Fruit fly (Drosophila melanogaster) whole organism, embryonic: ENCODE data around the gene CG31038.

Experiments used
- Abd-B ChIP-seq: fragments of 200-800 bp; sonication (Bioruptor generic); optimal IDR thresholded peaks from 2 replicates; lab custom pipeline; 2018; ENCODE audit warnings: missing biosample characterization, mild to moderate bottlenecking, missing genetic modification characterization, moderate library complexity
- BEAF-32 ChIP-seq: fragments of 200-800 bp; sonication (Bioruptor generic); optimal IDR thresholded peaks from 3 replicates; lab custom pipeline; 2017; ENCODE audit warnings: missing biosample characterization, missing genetic modification characterization, mild to moderate bottlenecking, moderate library complexity, missing genetic modification reagents
- CG1024 ChIP-seq: fragments of 200-800 bp; sonication (Bioruptor generic); IDR thresholded peaks from 2 replicates; pipeline ENCODE4 v1.3.6; 2022; ENCODE audit warnings: missing biosample characterization, missing genetic modification characterization
- CG12104 ChIP-seq: fragments of 200-800 bp; sonication (Bioruptor generic); optimal IDR thresholded peaks from 3 replicates; lab custom pipeline; 2016; ENCODE audit warnings: missing biosample characterization, missing genetic modification characterization
- CG14710 ChIP-seq: fragments of 200-800 bp; sonication (Bioruptor generic); optimal IDR thresholded peaks from 3 replicates; lab custom pipeline; 2019; ENCODE audit warnings: missing biosample characterization, mild to moderate bottlenecking, missing genetic modification characterization, moderate library complexity
- CG15073 ChIP-seq: fragments of 200-800 bp; sonication (Bioruptor generic); optimal IDR thresholded peaks from 2 replicates; lab custom pipeline; 2016; ENCODE audit warnings: missing biosample characterization, missing genetic modification characterization
- CG1603 ChIP-seq: fragments of 200-800 bp; sonication (Bioruptor generic); optimal IDR thresholded peaks from 2 replicates; lab custom pipeline; 2019; ENCODE audit warnings: missing biosample characterization, mild to moderate bottlenecking, missing genetic modification characterization, moderate library complexity
- CG17186 ChIP-seq: fragments of 200-800 bp; sonication (Bioruptor generic); optimal IDR thresholded peaks from 3 replicates; lab custom pipeline; 2017; ENCODE audit warnings: missing biosample characterization, missing genetic modification reagents, missing genetic modification characterization
- CG17829 ChIP-seq: fragments of 200-800 bp; optimal IDR thresholded peaks from 2 replicates; lab custom pipeline; 2019; ENCODE audit warnings: missing biosample characterization, mild to moderate bottlenecking, missing genetic modification characterization, moderate library complexity
- CG1792 ChIP-seq: fragments of 200-800 bp; sonication (Bioruptor generic); optimal IDR thresholded peaks from 2 replicates; lab custom pipeline; 2016; ENCODE audit warnings: missing biosample characterization, missing genetic modification characterization
- CG18619 ChIP-seq: fragments of 200-800 bp; sonication (Bioruptor generic); optimal IDR thresholded peaks from 3 replicates; lab custom pipeline; 2017; ENCODE audit warnings: missing biosample characterization, mild to moderate bottlenecking, missing genetic modification characterization
- CG2116 ChIP-seq: fragments of 200-800 bp; sonication (Bioruptor generic); optimal IDR thresholded peaks from 3 replicates; lab custom pipeline; 2018; ENCODE audit warnings: missing biosample characterization, mild to moderate bottlenecking, missing genetic modification characterization
- CG31224 ChIP-seq: fragments of 200-800 bp; sonication (Bioruptor generic); IDR thresholded peaks from 2 replicates; pipeline ENCODE4 v1.3.6; 2022; ENCODE audit warnings: missing biosample characterization, missing genetic modification characterization
- CG3163 ChIP-seq: fragments of 200-800 bp; sonication (Bioruptor generic); optimal IDR thresholded peaks from 3 replicates; lab custom pipeline; 2016; ENCODE audit warnings: missing biosample characterization, missing genetic modification characterization
- CG33213 ChIP-seq: fragments of 200-800 bp; sonication (Bioruptor generic); optimal IDR thresholded peaks from 3 replicates; lab custom pipeline; 2016; ENCODE audit warnings: missing biosample characterization, missing genetic modification characterization
- CG6791 ChIP-seq: fragments of 200-800 bp; sonication (Bioruptor generic); IDR thresholded peaks from 3 replicates; pipeline ENCODE4 v1.3.6; 2022; ENCODE audit warnings: missing biosample characterization, missing genetic modification characterization; ENCODE audit not compliant: partially characterized antibody
- CG6813 ChIP-seq: fragments of 200-800 bp; sonication (Bioruptor generic); optimal IDR thresholded peaks from 2 replicates; lab custom pipeline; 2017; ENCODE audit warnings: missing biosample characterization, missing genetic modification characterization, mild to moderate bottlenecking, moderate library complexity, missing genetic modification reagents
- CG9609 ChIP-seq: fragments of 200-800 bp; sonication (Bioruptor generic); optimal IDR thresholded peaks from 3 replicates; lab custom pipeline; 2016; ENCODE audit warnings: missing biosample characterization, missing genetic modification characterization
- CG9797 ChIP-seq: fragments of 200-800 bp; sonication (Bioruptor generic); optimal IDR thresholded peaks from 3 replicates; lab custom pipeline; 2018; ENCODE audit warnings: missing biosample characterization, mild to moderate bottlenecking, missing genetic modification characterization
- CTCF ChIP-seq: fragments of 200-800 bp; sonication (Bioruptor generic); optimal IDR thresholded peaks from 2 replicates; lab custom pipeline; 2017; ENCODE audit warnings: missing biosample characterization, mild to moderate bottlenecking, missing genetic modification characterization, moderate library complexity
- D19B ChIP-seq: fragments of 200-800 bp; sonication (Bioruptor generic); optimal IDR thresholded peaks from 2 replicates; lab custom pipeline; 2017; ENCODE audit warnings: missing biosample characterization, mild to moderate bottlenecking, missing genetic modification characterization
- Dref ChIP-seq: fragments of 200-800 bp; sonication (Bioruptor generic); IDR thresholded peaks from 2 replicates; pipeline ENCODE4 v1.3.6; 2022; ENCODE audit warnings: missing biosample characterization, missing genetic modification characterization
- Ets97D ChIP-seq: fragments of 200-800 bp; sonication (Bioruptor generic); optimal IDR thresholded peaks from 3 replicates; lab custom pipeline; 2016; ENCODE audit warnings: missing biosample characterization, missing genetic modification characterization
- Fer1 ChIP-seq: fragments of 200-800 bp; sonication (Bioruptor generic); optimal IDR thresholded peaks from 2 replicates; lab custom pipeline; 2017; ENCODE audit warnings: missing biosample characterization, mild to moderate bottlenecking, missing genetic modification characterization
- HmgZ ChIP-seq: fragments of 200-800 bp; sonication (Bioruptor generic); optimal IDR thresholded peaks from 2 replicates; lab custom pipeline; 2018; ENCODE audit warnings: missing biosample characterization, mild to moderate bottlenecking, missing genetic modification characterization
- Lhr ChIP-seq: fragments of 200-800 bp; sonication (Bioruptor generic); optimal IDR thresholded peaks from 3 replicates; lab custom pipeline; 2017; ENCODE audit warnings: mild to moderate bottlenecking, missing biosample characterization, missing genetic modification reagents, missing genetic modification characterization
- Med ChIP-seq: fragments of 200-800 bp; sonication (Bioruptor generic); peaks from one replicate; lab custom pipeline; 2016; ENCODE audit warnings: missing biosample characterization, missing genetic modification characterization, mild to moderate bottlenecking, inconsistent platforms, moderate library complexity
- Myb ChIP-seq: fragments of 200-800 bp; sonication (Bioruptor generic); optimal IDR thresholded peaks from 2 replicates; lab custom pipeline; 2016; ENCODE audit warnings: missing biosample characterization, missing genetic modification characterization
- Ravus ChIP-seq: fragments of 200-800 bp; sonication (Bioruptor generic); IDR thresholded peaks from 2 replicates; pipeline ENCODE4 v1.3.6; 2022; ENCODE audit warnings: missing biosample characterization, missing genetic modification characterization
- Rfx ChIP-seq: fragments of 200-800 bp; sonication (Bioruptor generic); IDR thresholded peaks from 2 replicates; pipeline ENCODE4 v1.3.6; 2022; ENCODE audit warnings: missing biosample characterization, missing genetic modification characterization
- Sin3A ChIP-seq: fragments of >200 bp; optimal IDR thresholded peaks from 2 replicates; lab custom pipeline; 2018
- amos ChIP-seq: fragments of 200-800 bp; sonication (Bioruptor generic); IDR thresholded peaks from 2 replicates; pipeline ENCODE4 v1.3.6; 2022; ENCODE audit warnings: missing biosample characterization, missing genetic modification characterization; ENCODE audit not compliant: partially characterized antibody
- ara ChIP-seq: fragments of 200-800 bp; sonication (Bioruptor generic); IDR thresholded peaks from 2 replicates; pipeline ENCODE4 v1.3.6; 2022; ENCODE audit warnings: missing biosample characterization, missing genetic modification characterization
- bigmax ChIP-seq: fragments of 200-800 bp; sonication (Bioruptor generic); optimal IDR thresholded peaks from 2 replicates; lab custom pipeline; 2018; ENCODE audit warnings: missing biosample characterization, mild to moderate bottlenecking, missing genetic modification characterization
- dm ChIP-seq: fragments of 200-800 bp; sonication (Bioruptor generic); optimal IDR thresholded peaks from 3 replicates; lab custom pipeline; 2016; ENCODE audit warnings: missing biosample characterization, missing genetic modification characterization
- ewg ChIP-seq: fragments of 200-800 bp; sonication (Bioruptor generic); optimal IDR thresholded peaks from 3 replicates; lab custom pipeline; 2017; ENCODE audit warnings: mild to moderate bottlenecking, missing biosample characterization, missing genetic modification reagents, missing genetic modification characterization
- fru ChIP-seq: fragments of >200 bp; optimal IDR thresholded peaks from 2 replicates; lab custom pipeline; 2017
- gfzf ChIP-seq: fragments of 200-800 bp; sonication (Bioruptor generic); optimal IDR thresholded peaks from 2 replicates; lab custom pipeline; 2016; ENCODE audit warnings: missing biosample characterization, mild to moderate bottlenecking, missing genetic modification characterization, moderate library complexity
- nerfin-1 ChIP-seq: fragments of 200-800 bp; sonication (Bioruptor generic); optimal IDR thresholded peaks from 3 replicates; lab custom pipeline; 2019; ENCODE audit warnings: missing biosample characterization, mild to moderate bottlenecking, missing genetic modification characterization, moderate library complexity
- pan ChIP-seq, 4 experiments: fragments of >200 bp in 3 of 4; fragments of 200-800 bp in 1 of 4; sonication (Bioruptor generic) in 1 of 4; optimal IDR thresholded peaks in 3 of 4; IDR thresholded peaks in 1 of 4; 2 replicates each; pipeline versions ENCODE4 v1.3.6 to Lab custom; 2017 to 2022; ENCODE audit warnings: missing biosample characterization in 2 of 4, missing genetic modification characterization in 2 of 4, mixed read lengths in 1 of 4
- pita ChIP-seq: fragments of 200-800 bp; sonication (Bioruptor generic); optimal IDR thresholded peaks from 2 replicates; lab custom pipeline; 2017; ENCODE audit warnings: missing biosample characterization, mild to moderate bottlenecking, missing genetic modification characterization
- pzg ChIP-seq: fragments of 200-800 bp; sonication (Bioruptor generic); optimal IDR thresholded peaks from 3 replicates; lab custom pipeline; 2018; ENCODE audit warnings: missing biosample characterization, mild to moderate bottlenecking, missing genetic modification characterization, moderate library complexity
- sens ChIP-seq: fragments of 200-800 bp; sonication (Bioruptor generic); peaks from one replicate; lab custom pipeline; 2016; ENCODE audit warnings: missing biosample characterization, missing genetic modification characterization
- stwl ChIP-seq: fragments of 200-800 bp; sonication (Bioruptor generic); optimal IDR thresholded peaks from 3 replicates; lab custom pipeline; 2018; ENCODE audit warnings: missing biosample characterization, mild to moderate bottlenecking, missing genetic modification characterization, moderate library complexity
- zen ChIP-seq: fragments of 200-800 bp; sonication (Bioruptor generic); optimal IDR thresholded peaks from 3 replicates; lab custom pipeline; 2018; ENCODE audit warnings: missing biosample characterization, mild to moderate bottlenecking, missing genetic modification characterization, moderate library complexity

Gene CG31038

dm6 chr3R:29858806-29859205 lies 18.1 kb upstream of the CG31038 start, which contains the start of gene CG7824 (continued):
- TF ChIP-seq CG1792 (GFP tag; lab: Kevin White, UChicago) (no peak), CG6791 (GFP tag; lab: Robert Waterston, UW) (0 out of 3 replicates have a peak, but pooled peaks have one; percentile 22), Myb (GFP tag; lab: Kevin White, UChicago) (peak; percentile 75), Ravus (GFP tag; lab: Robert Waterston, UW) (no peak), BEAF-32 (GFP tag; lab: Kevin White, UChicago) (peak; percentile 33), Rfx (GFP tag; lab: Robert Waterston, UW) (0 out of 2 replicates have a peak, but pooled peaks have one; percentile 8), CG14710 (tag; lab: Kevin White, UChicago) (peak; percentile 23), CG2116 (GFP tag; lab: Kevin White, UChicago) (peak; percentile 40), pzg (peak; percentile 74), HmgZ (peak; percentile 45), CG1024 (GFP tag; lab: Robert Waterston, UW) (no peak), CG18619 (no peak), Med (GFP tag; lab: Kevin White, UChicago) (peak; percentile 11), CG31224 (GFP tag; lab: Robert Waterston, UW) (no peak), CTCF (GFP tag; lab: Kevin White, UChicago) (peak; percentile 63), fru (lab: Kevin White, UChicago) (no peak), amos (peak; percentile 24; the same call in 1 of the 2 replicates), Sin3A (lab: Kevin White, UChicago) (peak; percentile 40), ara (GFP tag; lab: Robert Waterston, UW) (0 out of 2 replicates have a peak, but pooled peaks have one; percentile 30), CG17186 (GFP tag; lab: Kevin White, UChicago) (peak; percentile 21), Dref (GFP tag; lab: Robert Waterston, UW) (peak; percentile 51), D19B (GFP tag; lab: Kevin White, UChicago) (no peak), gfzf (peak; percentile 91), dm (GFP tag; lab: Kevin White, UChicago) (peak; percentile 13), CG17829 (peak; percentile 11), zen (tag; lab: Kevin White, UChicago) (peak; percentile 13), stwl (peak; percentile 22), CG6813 (GFP tag; lab: Kevin White, UChicago) (no peak), sens (GFP tag; lab: Kevin White, UChicago) (no peak), CG3163 (GFP tag; lab: Kevin White, UChicago) (no peak), Ets97D (GFP tag; lab: Kevin White, UChicago) (peak; percentile 45), ewg (GFP tag; lab: Kevin White, UChicago) (peak; percentile 34), CG12104 (GFP tag; lab: Kevin White, UChicago) (no peak), Abd-B (GFP tag; lab: Kevin White, UChicago) (peak; percentile 14), CG15073 (no peak), CG9797 (peak; percentile 57), pita (peak; percentile 69), nerfin-1 (tag; lab: Kevin White, UChicago) (peak; percentile 12), CG1603 (tag; lab: Kevin White, UChicago) (peak; percentile 72), CG9609 (no peak), Lhr (GFP tag; lab: Kevin White, UChicago) (peak; percentile 30), CG33213 (GFP tag; lab: Kevin White, UChicago) (peak; percentile 8), Fer1 (GFP tag; lab: Kevin White, UChicago) (no peak), bigmax (GFP tag; lab: Kevin White, UChicago) (peak; percentile 31), pan (optimal IDR thresholded peaks at IDR 0.05; lab: Kevin White, UChicago) (no peak), pan (GFP tag; optimal IDR thresholded peaks at IDR 0.05 in 1 of 2, IDR thresholded peaks at IDR 0.05 in 1 of 2) (no peak)
